Fruit fly (Drosophila melanogaster) whole organism, embryonic: ENCODE measurements around the gene Mo25.

Experiments
- Atf-2 ChIP-seq: fragments of 200-800 bp; sonication (Bioruptor generic); optimal IDR thresholded peaks from 2 replicates; lab custom pipeline; 2016; ENCODE audit warnings: missing biosample characterization, missing genetic modification characterization
- CG10209 ChIP-seq: fragments of 200-800 bp; sonication (Bioruptor generic); optimal IDR thresholded peaks from 3 replicates; lab custom pipeline; 2017; ENCODE audit warnings: missing biosample characterization, mild to moderate bottlenecking, missing genetic modification characterization, missing genetic modification reagents
- CG10462 ChIP-seq: fragments of 200-800 bp; sonication (Bioruptor generic); optimal IDR thresholded peaks from 2 replicates; lab custom pipeline; 2016; ENCODE audit warnings: missing biosample characterization, missing genetic modification characterization
- CG12391 ChIP-seq: fragments of 200-800 bp; sonication (Bioruptor generic); optimal IDR thresholded peaks from 3 replicates; lab custom pipeline; 2018; ENCODE audit warnings: missing biosample characterization, mild to moderate bottlenecking, missing genetic modification characterization, moderate library complexity
- CG13287 ChIP-seq: fragments of 200-800 bp; sonication (Bioruptor generic); IDR thresholded peaks from 2 replicates; pipeline ENCODE4 v1.3.6; 2022; ENCODE audit warnings: missing biosample characterization, missing genetic modification characterization; ENCODE audit not compliant: partially characterized antibody
- CG14014 ChIP-seq: fragments of 200-800 bp; sonication (Bioruptor generic); IDR thresholded peaks from 2 replicates; pipeline ENCODE4 v1.3.6; 2022; ENCODE audit warnings: missing biosample characterization, missing genetic modification characterization
- CG15269 ChIP-seq: fragments of 200-800 bp; sonication (Bioruptor generic); optimal IDR thresholded peaks from 2 replicates; lab custom pipeline; 2018; ENCODE audit warnings: missing biosample characterization, mild to moderate bottlenecking, missing genetic modification characterization, moderate library complexity
- CG1792 ChIP-seq: fragments of 200-800 bp; sonication (Bioruptor generic); optimal IDR thresholded peaks from 2 replicates; lab custom pipeline; 2016; ENCODE audit warnings: missing biosample characterization, missing genetic modification characterization
- CG18262 ChIP-seq: fragments of 200-800 bp; optimal IDR thresholded peaks from 3 replicates; lab custom pipeline; 2019; ENCODE audit warnings: missing biosample characterization, mild to moderate bottlenecking, missing genetic modification characterization, moderate library complexity
- CG2199 ChIP-seq: fragments of 200-800 bp; sonication (Bioruptor generic); IDR thresholded peaks from 3 replicates; pipeline ENCODE4 v1.3.6; 2022; ENCODE audit warnings: missing biosample characterization, missing genetic modification characterization
- CG2712 ChIP-seq: fragments of 200-800 bp; optimal IDR thresholded peaks from 3 replicates; lab custom pipeline; 2019; ENCODE audit warnings: missing biosample characterization, mild to moderate bottlenecking, missing genetic modification characterization, moderate library complexity
- CG2889 ChIP-seq: fragments of 200-800 bp; sonication (Bioruptor generic); IDR thresholded peaks from 3 replicates; pipeline ENCODE4 v1.3.6; 2022; ENCODE audit warnings: missing biosample characterization, missing genetic modification characterization
- CG33213 ChIP-seq: fragments of 200-800 bp; sonication (Bioruptor generic); optimal IDR thresholded peaks from 3 replicates; lab custom pipeline; 2016; ENCODE audit warnings: missing biosample characterization, missing genetic modification characterization
- CG4328 ChIP-seq: fragments of 200-800 bp; sonication (Bioruptor generic); optimal IDR thresholded peaks from 3 replicates; lab custom pipeline; 2017; ENCODE audit warnings: missing biosample characterization, missing genetic modification reagents, missing genetic modification characterization
- CG4730 ChIP-seq: fragments of 200-800 bp; sonication (Bioruptor generic); IDR thresholded peaks from 2 replicates; pipeline ENCODE4 v1.3.6; 2022; ENCODE audit warnings: missing biosample characterization, missing genetic modification characterization
- CG6791 ChIP-seq: fragments of 200-800 bp; sonication (Bioruptor generic); IDR thresholded peaks from 3 replicates; pipeline ENCODE4 v1.3.6; 2022; ENCODE audit warnings: missing biosample characterization, missing genetic modification characterization; ENCODE audit not compliant: partially characterized antibody
- CG6813 ChIP-seq: fragments of 200-800 bp; sonication (Bioruptor generic); optimal IDR thresholded peaks from 2 replicates; lab custom pipeline; 2017; ENCODE audit warnings: missing biosample characterization, missing genetic modification characterization, mild to moderate bottlenecking, moderate library complexity, missing genetic modification reagents
- CG8281 ChIP-seq: fragments of 200-800 bp; sonication (Bioruptor generic); optimal IDR thresholded peaks from 2 replicates; lab custom pipeline; 2018; ENCODE audit warnings: missing biosample characterization, mild to moderate bottlenecking, missing genetic modification characterization, moderate library complexity
- CG8944 ChIP-seq: fragments of 200-800 bp; sonication (Bioruptor generic); optimal IDR thresholded peaks from 3 replicates; lab custom pipeline; 2016; ENCODE audit warnings: missing biosample characterization, missing genetic modification characterization
- CkIIα-i1 ChIP-seq: fragments of 200-800 bp; sonication (Bioruptor generic); IDR thresholded peaks from 2 replicates; pipeline ENCODE4 v1.3.6; 2022; ENCODE audit warnings: missing biosample characterization, missing genetic modification characterization
- Dbx ChIP-seq: fragments of 200-800 bp; sonication (Bioruptor generic); IDR thresholded peaks from 3 replicates; pipeline ENCODE4 v1.3.6; 2022; ENCODE audit warnings: missing biosample characterization, missing genetic modification characterization
- Dek ChIP-seq: fragments of 200-800 bp; sonication (Bioruptor generic); optimal IDR thresholded peaks from 3 replicates; lab custom pipeline; 2019; ENCODE audit warnings: missing biosample characterization, mild to moderate bottlenecking, missing genetic modification characterization, moderate library complexity
- Dip2 ChIP-seq: fragments of 200-800 bp; sonication (Bioruptor generic); IDR thresholded peaks from 2 replicates; pipeline ENCODE4 v1.3.6; 2022; ENCODE audit warnings: missing biosample characterization, missing genetic modification characterization
- Dref ChIP-seq: fragments of 200-800 bp; sonication (Bioruptor generic); IDR thresholded peaks from 2 replicates; pipeline ENCODE4 v1.3.6; 2022; ENCODE audit warnings: missing biosample characterization, missing genetic modification characterization
- E2f1 ChIP-seq: fragments of 200-800 bp; sonication (Bioruptor generic); IDR thresholded peaks from 2 replicates; pipeline ENCODE4 v1.3.6; 2022; ENCODE audit warnings: missing biosample characterization, missing genetic modification characterization
- H15 ChIP-seq: fragments of 200-800 bp; sonication (Bioruptor generic); IDR thresholded peaks from 3 replicates; pipeline ENCODE4 v1.3.6; 2022; ENCODE audit warnings: missing biosample characterization, missing genetic modification characterization
- MBD-R2 ChIP-seq: fragments of 200-800 bp; sonication (Bioruptor generic); IDR thresholded peaks from 2 replicates; pipeline ENCODE4 v1.3.6; 2022; ENCODE audit warnings: missing biosample characterization, missing genetic modification characterization
- Meics ChIP-seq: fragments of 200-800 bp; sonication (Bioruptor generic); optimal IDR thresholded peaks from 2 replicates; lab custom pipeline; 2017; ENCODE audit warnings: missing biosample characterization, mild to moderate bottlenecking, missing genetic modification characterization
- NC2α ChIP-seq: fragments of 200-800 bp; sonication (Bioruptor generic); optimal IDR thresholded peaks from 2 replicates; lab custom pipeline; 2016; ENCODE audit warnings: missing biosample characterization, missing genetic modification characterization
- Oli ChIP-seq: fragments of 200-800 bp; sonication (Bioruptor generic); optimal IDR thresholded peaks from 2 replicates; lab custom pipeline; 2018; ENCODE audit warnings: missing biosample characterization, mild to moderate bottlenecking, missing genetic modification characterization, moderate library complexity
- Poxn ChIP-seq: fragments of 200-800 bp; sonication (Bioruptor generic); IDR thresholded peaks from 2 replicates; pipeline ENCODE4 v1.3.6; 2022; ENCODE audit warnings: missing biosample characterization, missing genetic modification characterization
- Sin3A ChIP-seq: fragments of >200 bp; optimal IDR thresholded peaks from 2 replicates; lab custom pipeline; 2018
- Sox102F ChIP-seq: fragments of 200-800 bp; sonication (Bioruptor generic); optimal IDR thresholded peaks from 2 replicates; lab custom pipeline; 2018; ENCODE audit warnings: missing biosample characterization, mild to moderate bottlenecking, missing genetic modification characterization, moderate library complexity
- al ChIP-seq: fragments of 200-800 bp; sonication (Bioruptor generic); IDR thresholded peaks from 2 replicates; pipeline ENCODE4 v1.3.6; 2022; ENCODE audit warnings: missing biosample characterization, missing genetic modification characterization
- amos ChIP-seq: fragments of 200-800 bp; sonication (Bioruptor generic); IDR thresholded peaks from 2 replicates; pipeline ENCODE4 v1.3.6; 2022; ENCODE audit warnings: missing biosample characterization, missing genetic modification characterization; ENCODE audit not compliant: partially characterized antibody
- bbx ChIP-seq: fragments of 200-800 bp; sonication (Bioruptor generic); IDR thresholded peaks from 2 replicates; pipeline ENCODE4 v1.3.6; 2022; ENCODE audit warnings: missing biosample characterization, missing genetic modification characterization; ENCODE audit not compliant: partially characterized antibody
- croc ChIP-seq: fragments of 200-800 bp; sonication (Bioruptor generic); conservative IDR thresholded peaks from 3 replicates; pipeline ENCODE4 v1.3.6; 2022; ENCODE audit warnings: missing biosample characterization, missing genetic modification characterization
- dan ChIP-seq: fragments of 200-800 bp; sonication (Bioruptor generic); IDR thresholded peaks from 2 replicates; pipeline ENCODE4 v1.3.6; 2022; ENCODE audit warnings: missing biosample characterization, missing genetic modification characterization
- ems ChIP-seq: fragments of 200-800 bp; sonication (Bioruptor generic); optimal IDR thresholded peaks from 3 replicates; lab custom pipeline; 2016; ENCODE audit warnings: missing biosample characterization, missing genetic modification characterization
- eyg ChIP-seq: fragments of 200-800 bp; sonication (Bioruptor generic); optimal IDR thresholded peaks from 3 replicates; lab custom pipeline; 2016; ENCODE audit warnings: missing biosample characterization, missing genetic modification characterization
- gcm ChIP-seq: fragments of 200-800 bp; sonication (Bioruptor generic); optimal IDR thresholded peaks from 2 replicates; lab custom pipeline; 2019; ENCODE audit warnings: missing biosample characterization, mild to moderate bottlenecking, missing genetic modification characterization, moderate library complexity
- gfzf ChIP-seq: fragments of 200-800 bp; sonication (Bioruptor generic); optimal IDR thresholded peaks from 2 replicates; lab custom pipeline; 2016; ENCODE audit warnings: missing biosample characterization, mild to moderate bottlenecking, missing genetic modification characterization, moderate library complexity
- grau ChIP-seq: fragments of 200-800 bp; optimal IDR thresholded peaks from 3 replicates; lab custom pipeline; 2019; ENCODE audit warnings: missing biosample characterization, mild to moderate bottlenecking, missing genetic modification characterization, moderate library complexity
- gsb-n ChIP-seq: fragments of 200-800 bp; sonication (Bioruptor generic); optimal IDR thresholded peaks from 3 replicates; lab custom pipeline; 2018; ENCODE audit warnings: missing biosample characterization, mild to moderate bottlenecking, missing genetic modification characterization
- h ChIP-seq: fragments of >200 bp; optimal IDR thresholded peaks from 2 replicates; lab custom pipeline; 2017
- her ChIP-seq: fragments of 200-800 bp; sonication (Bioruptor generic); optimal IDR thresholded peaks from 2 replicates; lab custom pipeline; 2016; ENCODE audit warnings: missing biosample characterization, missing genetic modification characterization
- org-1 ChIP-seq: fragments of 200-800 bp; sonication (Bioruptor generic); optimal IDR thresholded peaks from 2 replicates; lab custom pipeline; 2017; ENCODE audit warnings: missing biosample characterization, missing genetic modification characterization
- phol ChIP-seq: fragments of 200-800 bp; sonication (Bioruptor generic); optimal IDR thresholded peaks from 3 replicates; lab custom pipeline; 2018; ENCODE audit warnings: missing biosample characterization, mild to moderate bottlenecking, missing genetic modification characterization, moderate library complexity
- pnt ChIP-seq: fragments of 200-800 bp; sonication (Bioruptor generic); optimal IDR thresholded peaks from 3 replicates; lab custom pipeline; 2016; ENCODE audit warnings: missing biosample characterization, missing genetic modification characterization
- slbo ChIP-seq: fragments of 200-800 bp; sonication (Bioruptor generic); IDR thresholded peaks from 2 replicates; pipeline ENCODE4 v1.3.6; 2022; ENCODE audit warnings: missing biosample characterization, missing genetic modification characterization
- yki ChIP-seq: fragments of >200 bp; optimal IDR thresholded peaks from 3 replicates; lab custom pipeline; 2018

Gene Mo25

dm6 chr3L:16571014-16571738 lies 44.1 kb downstream of the Mo25 start (continued):
- TF ChIP-seq CG4730 (GFP tag; lab: Robert Waterston, UW) (peak; percentile 46; the same call in 1 of the 2 replicates), phol (tag; lab: Kevin White, UChicago) (peak; percentile 47), CG8281 (no peak), h (no peak), CG6813 (GFP tag; lab: Kevin White, UChicago) (no peak), Meics (GFP tag; lab: Kevin White, UChicago) (peak; percentile 72), Sox102F (GFP tag; lab: Kevin White, UChicago) (no peak), E2f1 (GFP tag; lab: Robert Waterston, UW) (no peak), org-1 (GFP tag; lab: Kevin White, UChicago) (no peak), CG2712 (tag; lab: Kevin White, UChicago) (peak; percentile 61), yki (lab: Kevin White, UChicago) (no peak), Atf-2 (GFP tag; lab: Kevin White, UChicago) (peak; percentile 33), CG4328 (GFP tag; lab: Kevin White, UChicago) (no peak), Oli (peak; percentile 47), CG8944 (GFP tag; lab: Kevin White, UChicago) (no peak), gfzf (GFP tag; lab: Kevin White, UChicago) (no peak), Dref (GFP tag; lab: Robert Waterston, UW) (no peak), Poxn (GFP tag; lab: Robert Waterston, UW) (no peak), slbo (GFP tag; lab: Robert Waterston, UW) (peak; percentile 75), Dip2 (GFP tag; lab: Robert Waterston, UW) (no peak), CkIIα-i1 (GFP tag; lab: Robert Waterston, UW) (no peak), pnt (GFP tag; lab: Kevin White, UChicago) (peak; percentile 13), CG13287 (no peak), NC2α (GFP tag; lab: Kevin White, UChicago) (no peak), Sin3A (lab: Kevin White, UChicago) (no peak), al (GFP tag; lab: Robert Waterston, UW) (peak; percentile 77), CG12391 (tag; lab: Kevin White, UChicago) (peak; percentile 60), CG18262 (tag; lab: Kevin White, UChicago) (peak; percentile 59), CG2199 (GFP tag; lab: Robert Waterston, UW) (no peak), CG6791 (GFP tag; lab: Robert Waterston, UW) (no peak), gsb-n (tag; lab: Kevin White, UChicago) (no peak), CG14014 (GFP tag; lab: Robert Waterston, UW) (peak; percentile 71; the same call in 1 of the 2 replicates), eyg (GFP tag; lab: Kevin White, UChicago) (no peak), H15 (GFP tag; lab: Robert Waterston, UW) (no peak), CG10209 (GFP tag; lab: Kevin White, UChicago) (peak; percentile 60), ems (peak; percentile 46), CG15269 (tag; lab: Kevin White, UChicago) (peak; percentile 72), CG1792 (GFP tag; lab: Kevin White, UChicago) (no peak), grau (tag; lab: Kevin White, UChicago) (peak; percentile 71), MBD-R2 (no peak; the same call in 1 of the 2 replicates), Dbx (GFP tag; lab: Robert Waterston, UW) (peak; percentile 74), dan (GFP tag; lab: Robert Waterston, UW) (no peak), amos (GFP tag; lab: Robert Waterston, UW) (no peak), CG2889 (peak; percentile 62), CG33213 (GFP tag; lab: Kevin White, UChicago) (peak; percentile 56), CG10462 (GFP tag; lab: Kevin White, UChicago) (no peak), her (GFP tag; lab: Kevin White, UChicago) (peak; percentile 49), Dek (tag; lab: Kevin White, UChicago) (peak; percentile 56), gcm (no peak), bbx (GFP tag; lab: Robert Waterston, UW) (no peak), croc (GFP tag; lab: Robert Waterston, UW) (no peak)
